Fruit fly (Drosophila melanogaster) whole organism, embryonic: ENCODE data around the gene Pde11.

Experiments
- Abd-B ChIP-seq: fragments of 200-800 bp; sonication (Bioruptor generic); optimal IDR thresholded peaks from 2 replicates; lab custom pipeline; 2018; ENCODE audit warnings: missing biosample characterization, mild to moderate bottlenecking, missing genetic modification characterization, moderate library complexity
- Aef1 ChIP-seq: fragments of 200-800 bp; sonication (Bioruptor generic); IDR thresholded peaks from 3 replicates; pipeline ENCODE4 v1.3.6; 2022; ENCODE audit warnings: missing biosample characterization, missing genetic modification characterization
- Awh ChIP-seq: fragments of 200-800 bp; sonication (Bioruptor generic); IDR thresholded peaks from 2 replicates; pipeline ENCODE4, ENCODE4 v1.3.6; 2022; ENCODE audit warnings: missing biosample characterization, missing genetic modification characterization
- CG10209 ChIP-seq: fragments of 200-800 bp; sonication (Bioruptor generic); optimal IDR thresholded peaks from 3 replicates; lab custom pipeline; 2017; ENCODE audit warnings: missing biosample characterization, mild to moderate bottlenecking, missing genetic modification characterization, missing genetic modification reagents
- CG10274 ChIP-seq: fragments of 200-800 bp; sonication (Bioruptor generic); optimal IDR thresholded peaks from 3 replicates; lab custom pipeline; 2017; ENCODE audit warnings: missing biosample characterization, mild to moderate bottlenecking, missing genetic modification characterization
- CG10366 ChIP-seq: fragments of 200-800 bp; sonication (Bioruptor generic); IDR thresholded peaks from 2 replicates; pipeline ENCODE4 v1.3.6; 2022; ENCODE audit warnings: missing biosample characterization, missing genetic modification characterization
- CG10959 ChIP-seq: fragments of 200-800 bp; sonication (Bioruptor generic); IDR thresholded peaks from 2 replicates; pipeline ENCODE4 v1.3.6; 2022; ENCODE audit warnings: missing biosample characterization, missing genetic modification characterization
- CG12219 ChIP-seq: fragments of 200-800 bp; sonication (Bioruptor generic); optimal IDR thresholded peaks from 3 replicates; lab custom pipeline; 2018; ENCODE audit warnings: missing biosample characterization, mild to moderate bottlenecking, missing genetic modification characterization
- CG12942 ChIP-seq: fragments of 200-800 bp; sonication (Bioruptor generic); optimal IDR thresholded peaks from 3 replicates; lab custom pipeline; 2016; ENCODE audit warnings: missing biosample characterization, missing genetic modification characterization
- CG13296 ChIP-seq: fragments of 200-800 bp; sonication (Bioruptor generic); optimal IDR thresholded peaks from 3 replicates; lab custom pipeline; 2018; ENCODE audit warnings: missing biosample characterization, mild to moderate bottlenecking, missing genetic modification characterization
- CG13775 ChIP-seq: fragments of 200-800 bp; sonication (Bioruptor generic); optimal IDR thresholded peaks from 3 replicates; lab custom pipeline; 2017; ENCODE audit warnings: missing biosample characterization, mild to moderate bottlenecking, missing genetic modification characterization
- CG1647 ChIP-seq: fragments of 200-800 bp; sonication (Bioruptor generic); optimal IDR thresholded peaks from 3 replicates; lab custom pipeline; 2016; ENCODE audit warnings: missing biosample characterization, missing genetic modification characterization
- CG16779 ChIP-seq: fragments of 200-800 bp; sonication (Bioruptor generic); IDR thresholded peaks from 2 replicates; pipeline ENCODE4 v1.3.6; 2022; ENCODE audit warnings: missing biosample characterization, missing genetic modification characterization
- CG17802 ChIP-seq: fragments of 200-800 bp; sonication (Bioruptor generic); optimal IDR thresholded peaks from 2 replicates; lab custom pipeline; 2018; ENCODE audit warnings: missing biosample characterization, mild to moderate bottlenecking, missing genetic modification characterization, moderate library complexity
- CG1832 ChIP-seq: fragments of 200-800 bp; sonication (Bioruptor generic); optimal IDR thresholded peaks from 2 replicates; lab custom pipeline; 2017; ENCODE audit warnings: missing biosample characterization, mild to moderate bottlenecking, missing genetic modification characterization, inconsistent platforms
- CG30403 ChIP-seq: fragments of 200-800 bp; sonication (Bioruptor generic); optimal IDR thresholded peaks from 3 replicates; lab custom pipeline; 2016; ENCODE audit warnings: missing biosample characterization, missing genetic modification characterization
- CG3065 ChIP-seq: fragments of 200-800 bp; sonication (Bioruptor generic); optimal IDR thresholded peaks from 2 replicates; lab custom pipeline; 2016; ENCODE audit warnings: missing biosample characterization, missing genetic modification characterization
- CG31365 ChIP-seq: fragments of 200-800 bp; sonication (Bioruptor generic); optimal IDR thresholded peaks from 2 replicates; lab custom pipeline; 2018; ENCODE audit warnings: missing biosample characterization, mild to moderate bottlenecking, missing genetic modification characterization
- CG31441 ChIP-seq: fragments of 200-800 bp; sonication (Bioruptor generic); IDR thresholded peaks from 2 replicates; pipeline ENCODE4 v1.3.6; 2022; ENCODE audit warnings: missing biosample characterization, missing genetic modification characterization
- CG32532 ChIP-seq: fragments of 200-800 bp; sonication (Bioruptor generic); IDR thresholded peaks from 2 replicates; pipeline ENCODE4 v1.3.6; 2022; ENCODE audit warnings: missing biosample characterization, missing genetic modification characterization
- CG6689 ChIP-seq: fragments of 200-800 bp; sonication (Bioruptor generic); IDR thresholded peaks from 2 replicates; pipeline ENCODE4 v1.3.6; 2022; ENCODE audit warnings: missing biosample characterization, missing genetic modification characterization
- CG6813 ChIP-seq: fragments of 200-800 bp; sonication (Bioruptor generic); optimal IDR thresholded peaks from 2 replicates; lab custom pipeline; 2017; ENCODE audit warnings: missing biosample characterization, missing genetic modification characterization, mild to moderate bottlenecking, moderate library complexity, missing genetic modification reagents
- CG6854 ChIP-seq: fragments of 200-800 bp; sonication (Bioruptor generic); optimal IDR thresholded peaks from 3 replicates; lab custom pipeline; 2017; ENCODE audit warnings: missing biosample characterization, mild to moderate bottlenecking, missing genetic modification characterization
- Dbx ChIP-seq: fragments of 200-800 bp; sonication (Bioruptor generic); IDR thresholded peaks from 3 replicates; pipeline ENCODE4 v1.3.6; 2022; ENCODE audit warnings: missing biosample characterization, missing genetic modification characterization
- Dll ChIP-seq: fragments of 200-800 bp; sonication (Bioruptor generic); IDR thresholded peaks from 4 replicates; pipeline ENCODE4 v1.3.6; 2022; ENCODE audit warnings: missing biosample characterization, missing genetic modification characterization; ENCODE audit not compliant: partially characterized antibody
- Elba2 ChIP-seq: fragments of 200-800 bp; sonication (Bioruptor generic); optimal IDR thresholded peaks from 3 replicates; lab custom pipeline; 2016; ENCODE audit warnings: missing biosample characterization, missing genetic modification characterization
- GATAe ChIP-seq: fragments of 200-800 bp; sonication (Bioruptor generic); conservative IDR thresholded peaks from 2 replicates; pipeline ENCODE4 v1.3.6; 2022; ENCODE audit warnings: missing biosample characterization, missing genetic modification characterization
- Jarid2 ChIP-seq: fragments of 200-800 bp; sonication (Bioruptor generic); optimal IDR thresholded peaks from 3 replicates; lab custom pipeline; 2017; ENCODE audit warnings: mild to moderate bottlenecking, missing biosample characterization, missing genetic modification reagents, missing genetic modification characterization
- Meics ChIP-seq: fragments of 200-800 bp; sonication (Bioruptor generic); optimal IDR thresholded peaks from 2 replicates; lab custom pipeline; 2017; ENCODE audit warnings: missing biosample characterization, mild to moderate bottlenecking, missing genetic modification characterization
- NFAT ChIP-seq: fragments of 200-800 bp; sonication (Bioruptor generic); IDR thresholded peaks from 2 replicates; pipeline ENCODE4 v1.3.6; 2022; ENCODE audit warnings: missing biosample characterization, missing genetic modification characterization
- PHDP ChIP-seq: fragments of 200-800 bp; sonication (Bioruptor generic); optimal IDR thresholded peaks from 3 replicates; lab custom pipeline; 2018; ENCODE audit warnings: missing biosample characterization, mild to moderate bottlenecking, missing genetic modification characterization, moderate library complexity
- Spps ChIP-seq: fragments of 200-800 bp; sonication (Bioruptor generic); optimal IDR thresholded peaks from 2 replicates; lab custom pipeline; 2018; ENCODE audit warnings: missing biosample characterization, mild to moderate bottlenecking, missing genetic modification characterization
- Xbp1 ChIP-seq: fragments of 200-800 bp; sonication (Bioruptor generic); optimal IDR thresholded peaks from 3 replicates; lab custom pipeline; 2016; ENCODE audit warnings: missing biosample characterization, mild to moderate bottlenecking, missing genetic modification characterization
- Xrp1 ChIP-seq: fragments of 200-800 bp; sonication (Bioruptor generic); IDR thresholded peaks from 2 replicates; pipeline ENCODE4 v1.3.6; 2022; ENCODE audit warnings: missing biosample characterization, missing genetic modification characterization
- ac ChIP-seq: fragments of 200-800 bp; sonication (Bioruptor generic); optimal IDR thresholded peaks from 3 replicates; lab custom pipeline; 2017; ENCODE audit warnings: missing biosample characterization, mild to moderate bottlenecking, missing genetic modification characterization
- br ChIP-seq: fragments of >200 bp; optimal IDR thresholded peaks from 2 replicates; lab custom pipeline; 2017
- cad ChIP-seq: fragments of >200 bp; optimal IDR thresholded peaks from 2 replicates; lab custom pipeline; 2017; ENCODE audit warnings: missing biosample characterization, missing genetic modification characterization
- cato ChIP-seq: fragments of 200-800 bp; sonication (Bioruptor generic); optimal IDR thresholded peaks from 2 replicates; lab custom pipeline; 2016; ENCODE audit warnings: missing biosample characterization, missing genetic modification characterization, borderline replicate concordance
- chm ChIP-seq: fragments of 200-800 bp; sonication (Bioruptor generic); IDR thresholded peaks from 2 replicates; pipeline ENCODE4 v1.3.6; 2022; ENCODE audit warnings: missing biosample characterization, missing genetic modification characterization
- dan ChIP-seq: fragments of 200-800 bp; sonication (Bioruptor generic); IDR thresholded peaks from 2 replicates; pipeline ENCODE4 v1.3.6; 2022; ENCODE audit warnings: missing biosample characterization, missing genetic modification characterization
- disco-r ChIP-seq: fragments of 200-800 bp; sonication (Bioruptor generic); optimal IDR thresholded peaks from 2 replicates; lab custom pipeline; 2016; ENCODE audit warnings: missing biosample characterization, missing genetic modification characterization
- dmrt11E ChIP-seq: fragments of 200-800 bp; sonication (Bioruptor generic); optimal IDR thresholded peaks from 3 replicates; lab custom pipeline; 2018; ENCODE audit warnings: missing biosample characterization, mild to moderate bottlenecking, missing genetic modification characterization, moderate library complexity
- gce ChIP-seq: fragments of 200-800 bp; sonication (Bioruptor generic); IDR thresholded peaks from 3 replicates; pipeline ENCODE4 v1.3.6; 2022; ENCODE audit warnings: missing biosample characterization, missing genetic modification characterization
- grau ChIP-seq: fragments of 200-800 bp; optimal IDR thresholded peaks from 3 replicates; lab custom pipeline; 2019; ENCODE audit warnings: missing biosample characterization, mild to moderate bottlenecking, missing genetic modification characterization, moderate library complexity
- mirr ChIP-seq: fragments of 200-800 bp; sonication (Bioruptor generic); optimal IDR thresholded peaks from 3 replicates; lab custom pipeline; 2018; ENCODE audit warnings: missing biosample characterization, mild to moderate bottlenecking, missing genetic modification characterization
- pho ChIP-seq: fragments of 200-800 bp; sonication (Bioruptor generic); optimal IDR thresholded peaks from 2 replicates; lab custom pipeline; 2016; ENCODE audit warnings: missing biosample characterization, missing genetic modification characterization
- pita ChIP-seq: fragments of 200-800 bp; sonication (Bioruptor generic); optimal IDR thresholded peaks from 2 replicates; lab custom pipeline; 2017; ENCODE audit warnings: missing biosample characterization, mild to moderate bottlenecking, missing genetic modification characterization
- sob ChIP-seq: fragments of 200-800 bp; sonication (Bioruptor generic); IDR thresholded peaks from 2 replicates; pipeline ENCODE4 v1.3.6; 2022; ENCODE audit warnings: missing biosample characterization, missing genetic modification characterization
- sqz ChIP-seq: fragments of 200-800 bp; sonication (Bioruptor generic); optimal IDR thresholded peaks from 3 replicates; lab custom pipeline; 2018; ENCODE audit warnings: missing biosample characterization, mild to moderate bottlenecking, missing genetic modification characterization
- sr ChIP-seq: fragments of 200-800 bp; sonication (Bioruptor generic); IDR thresholded peaks from 3 replicates; pipeline ENCODE4 v1.3.6; 2022; ENCODE audit warnings: missing biosample characterization, missing genetic modification characterization
- stc ChIP-seq: fragments of 200-800 bp; sonication (Bioruptor generic); IDR thresholded peaks from 2 replicates; pipeline ENCODE4 v1.3.6; 2022; ENCODE audit warnings: missing biosample characterization, missing genetic modification characterization
- tna ChIP-seq: fragments of 200-800 bp; sonication (Bioruptor generic); IDR thresholded peaks from 2 replicates; pipeline ENCODE4 v1.3.6; 2022; ENCODE audit warnings: missing biosample characterization, missing genetic modification characterization; ENCODE audit not compliant: partially characterized antibody

Gene Pde11

dm6 chr2L:18617003-18617402 lies 26.9 kb upstream of the Pde11 start, which contains the start of gene MESR3 (continued):
- TF ChIP-seq CG6689 (GFP tag; lab: Robert Waterston, UW) (peak; percentile 70), CG31441 (GFP tag; lab: Robert Waterston, UW) (peak; percentile 92), tna (no peak; the same call in 1 of the 2 replicates), cato (GFP tag; lab: Kevin White, UChicago) (no peak), pho (no peak), Elba2 (GFP tag; lab: Kevin White, UChicago) (no peak), CG1832 (GFP tag; lab: Kevin White, UChicago) (no peak), grau (tag; lab: Kevin White, UChicago) (peak; percentile 71), Awh (peak; percentile 56; the same call in 1 of the 2 replicates), sqz (GFP tag; lab: Kevin White, UChicago) (no peak), CG10274 (GFP tag; lab: Kevin White, UChicago) (no peak), GATAe (GFP tag; lab: Robert Waterston, UW) (no peak), pita (GFP tag; lab: Kevin White, UChicago) (no peak), ac (GFP tag; lab: Kevin White, UChicago) (no peak), NFAT (peak; percentile 82), Meics (GFP tag; lab: Kevin White, UChicago) (peak; percentile 84), CG13296 (GFP tag; lab: Kevin White, UChicago) (peak; percentile 84), CG30403 (peak; percentile 66), br (lab: Kevin White, UChicago) (no peak), Dll (GFP tag; lab: Robert Waterston, UW) (no peak), Abd-B (GFP tag; lab: Kevin White, UChicago) (no peak), PHDP (peak; percentile 58), CG6854 (GFP tag; lab: Kevin White, UChicago) (peak; percentile 75), CG6813 (GFP tag; lab: Kevin White, UChicago) (peak; percentile 83), cad (GFP tag; lab: Kevin White, UChicago) (no peak), CG12219 (GFP tag; lab: Kevin White, UChicago) (no peak), sr (no peak; the same call in 2 of the 3 replicates), CG16779 (GFP tag; lab: Robert Waterston, UW) (no peak), Jarid2 (GFP tag; lab: Kevin White, UChicago) (peak; percentile 95), dan (GFP tag; lab: Robert Waterston, UW) (no peak), CG10959 (GFP tag; lab: Robert Waterston, UW) (0 out of 2 replicates have a peak, but pooled peaks have one; percentile 6), Xbp1 (peak; percentile 76), CG3065 (no peak), CG31365 (tag; lab: Kevin White, UChicago) (peak; percentile 45), CG10366 (GFP tag; lab: Robert Waterston, UW) (peak; percentile 72), stc (GFP tag; lab: Robert Waterston, UW) (peak; percentile 82; the same call in 1 of the 2 replicates), disco-r (GFP tag; lab: Kevin White, UChicago) (no peak), Spps (peak; percentile 33), CG32532 (GFP tag; lab: Robert Waterston, UW) (peak; percentile 89), CG1647 (no peak), chm (GFP tag; lab: Robert Waterston, UW) (peak; percentile 70), CG17802 (tag; lab: Kevin White, UChicago) (no peak), Aef1 (GFP tag; lab: Robert Waterston, UW) (peak; percentile 63), dmrt11E (tag; lab: Kevin White, UChicago) (peak; percentile 34), sob (GFP tag; lab: Robert Waterston, UW) (peak; percentile 38; the same call in 1 of the 2 replicates), mirr (GFP tag; lab: Kevin White, UChicago) (peak; percentile 87), Dbx (peak; percentile 66; the same call in 2 of the 3 replicates), CG12942 (GFP tag; lab: Kevin White, UChicago) (no peak), CG10209 (GFP tag; lab: Kevin White, UChicago) (peak; percentile 34), CG13775 (GFP tag; lab: Kevin White, UChicago) (peak; percentile 31), gce (peak; percentile 80; the same call in 2 of the 3 replicates), Xrp1 (GFP tag; lab: Robert Waterston, UW) (peak; percentile 90)
